Worm (Caenorhabditis elegans): ENCODE data around the gene clec-74.

- TF ChIP-seq fos-1 (tag; optimal IDR thresholded peaks at IDR 0.05) (no peak), aha-1 (tag; optimal IDR thresholded peaks at IDR 0.05) (no peak), unc-86 (tag; optimal IDR thresholded peaks at IDR 0.05) (no peak), snpc-4 (tag; optimal IDR thresholded peaks at IDR 0.05) (no peak), nhr-28 (tag; optimal IDR thresholded peaks at IDR 0.05) (no peak), nhr-237 (tag; optimal IDR thresholded peaks at IDR 0.05) (no peak), zag-1 (tag; optimal IDR thresholded peaks at IDR 0.05) (no peak), dpl-1 (GFP tag; optimal IDR thresholded peaks at IDR 0.05) (no peak)
Measured at ce11 chrIV:3941658-3942328, 15.0 kb upstream of the clec-74 start, which contains the start of gene clec-174.
